Worm (Caenorhabditis elegans) whole organism, L3 larva: ENCODE results near the gene pis-1.

Source experiments
- R02D3.7 ChIP-seq: fragments of 150-350 bp; optimal IDR thresholded peaks from 2 replicates; lab custom pipeline; 2014; ENCODE audit warnings: missing biosample characterization, missing genetic modification characterization
- ZK546.5 ChIP-seq: sonication (generic microtip); optimal IDR thresholded peaks from 2 replicates; lab custom pipeline; 2017; ENCODE audit warnings: missing biosample characterization, missing genetic modification characterization
- aly-2 ChIP-seq: fragments of 150-350 bp; optimal IDR thresholded peaks from 2 replicates; lab custom pipeline; 2014; ENCODE audit warnings: missing biosample characterization, missing genetic modification characterization
- ceh-16 ChIP-seq: sonication (generic microtip); optimal IDR thresholded peaks from 2 replicates; lab custom pipeline; 2017; ENCODE audit warnings: missing biosample characterization, missing genetic modification characterization
- ceh-28 ChIP-seq: fragments of 150-350 bp; optimal IDR thresholded peaks from 2 replicates; lab custom pipeline; 2014; ENCODE audit warnings: missing biosample characterization, missing genetic modification reagents, missing genetic modification characterization
- ceh-82 ChIP-seq: fragments of 150-350 bp; optimal IDR thresholded peaks from 2 replicates; lab custom pipeline; 2014; ENCODE audit warnings: missing biosample characterization, missing genetic modification characterization
- ceh-9 ChIP-seq: sonication (generic microtip); optimal IDR thresholded peaks from 2 replicates; lab custom pipeline; 2018; ENCODE audit warnings: missing biosample characterization, missing genetic modification characterization
- egl-27 ChIP-seq: sonication (generic microtip); optimal IDR thresholded peaks from 4 replicates; lab custom pipeline; 2017; ENCODE audit warnings: missing biosample characterization, missing genetic modification reagents, missing genetic modification characterization
- egl-5 ChIP-seq: fragments of 150-350 bp; optimal IDR thresholded peaks from 2 replicates; lab custom pipeline; 2017; ENCODE audit warnings: missing biosample characterization, missing genetic modification reagents, missing genetic modification characterization, inconsistent platforms
- elt-1 ChIP-seq: fragments of 150-350 bp; optimal IDR thresholded peaks from 2 replicates; lab custom pipeline; 2014; ENCODE audit warnings: missing biosample characterization, missing genetic modification characterization
- elt-2 ChIP-seq: sonication (generic microtip); optimal IDR thresholded peaks from 2 replicates; lab custom pipeline; 2016; ENCODE audit warnings: missing genetic modification reagents, mild to moderate bottlenecking, missing genetic modification characterization, missing compliant biosample characterization
- elt-3 ChIP-seq, 3 experiments: fragments of 150-350 bp in 1 of 3; sonication (generic microtip) in 2 of 3; optimal IDR thresholded peaks; 2 replicates in 2 of 3; 4 replicates in 1 of 3; lab custom pipeline; 2014 to 2017; ENCODE audit warnings: missing biosample characterization in 3 of 3, missing genetic modification characterization in 3 of 3
- eor-1 ChIP-seq, 2 experiments: fragments of 150-350 bp; optimal IDR thresholded peaks; 2 replicates each; lab custom pipeline; 2014 to 2018; ENCODE audit warnings: missing biosample characterization in 2 of 2, missing genetic modification characterization in 2 of 2
- fkh-10 ChIP-seq: sonication (generic microtip); optimal IDR thresholded peaks from 2 replicates; lab custom pipeline; 2017; ENCODE audit warnings: missing biosample characterization, missing genetic modification reagents, missing genetic modification characterization
- fkh-2 ChIP-seq: fragments of 150-350 bp; optimal IDR thresholded peaks from 2 replicates; lab custom pipeline; 2014; ENCODE audit warnings: missing biosample characterization, missing genetic modification reagents, missing genetic modification characterization
- fos-1 ChIP-seq: fragments of 150-350 bp; optimal IDR thresholded peaks from 2 replicates; lab custom pipeline; 2014; ENCODE audit warnings: missing biosample characterization, missing genetic modification characterization
- hmg-11 ChIP-seq: sonication (generic microtip); optimal IDR thresholded peaks from 2 replicates; lab custom pipeline; 2016; ENCODE audit warnings: missing genetic modification characterization, missing compliant biosample characterization
- jun-1 ChIP-seq: fragments of 150-350 bp; optimal IDR thresholded peaks from 2 replicates; lab custom pipeline; 2014; ENCODE audit warnings: missing biosample characterization, missing genetic modification reagents, missing genetic modification characterization
- lin-15B ChIP-seq: fragments of 150-350 bp; optimal IDR thresholded peaks from 2 replicates; lab custom pipeline; 2014; ENCODE audit warnings: missing biosample characterization, missing genetic modification characterization
- lin-39 ChIP-seq: fragments of 150-350 bp; optimal IDR thresholded peaks from 2 replicates; lab custom pipeline; 2018; ENCODE audit warnings: missing biosample characterization, missing genetic modification reagents, missing genetic modification characterization
- lsy-12 ChIP-seq: sonication (generic microtip); optimal IDR thresholded peaks from 2 replicates; lab custom pipeline; 2016; ENCODE audit warnings: mild to moderate bottlenecking, missing genetic modification characterization, missing compliant biosample characterization
- mdl-1 ChIP-seq: fragments of 150-350 bp; optimal IDR thresholded peaks from 2 replicates; lab custom pipeline; 2014; ENCODE audit warnings: missing biosample characterization, missing genetic modification characterization
- mml-1 ChIP-seq: fragments of 150-350 bp; sonication (generic microtip); optimal IDR thresholded peaks from 3 replicates; lab custom pipeline; 2014; ENCODE audit warnings: missing biosample characterization, missing genetic modification characterization
- nhr-11 ChIP-seq: fragments of 150-350 bp; optimal IDR thresholded peaks from 2 replicates; lab custom pipeline; 2014; ENCODE audit warnings: missing biosample characterization, missing genetic modification characterization
- nhr-23 ChIP-seq: fragments of 150-350 bp; optimal IDR thresholded peaks from 2 replicates; lab custom pipeline; 2014; ENCODE audit warnings: missing biosample characterization, missing genetic modification reagents, missing genetic modification characterization
- nhr-237 ChIP-seq: fragments of 150-350 bp; optimal IDR thresholded peaks from 2 replicates; lab custom pipeline; 2014; ENCODE audit warnings: missing biosample characterization, missing genetic modification characterization
- nhr-25 ChIP-seq: sonication (generic microtip); optimal IDR thresholded peaks from 2 replicates; lab custom pipeline; 2017; ENCODE audit warnings: missing biosample characterization, missing genetic modification characterization
- nhr-28 ChIP-seq: fragments of 150-350 bp; optimal IDR thresholded peaks from 2 replicates; lab custom pipeline; 2014; ENCODE audit warnings: missing biosample characterization, missing genetic modification characterization
- nhr-76 ChIP-seq: fragments of 150-350 bp; sonication (generic microtip); optimal IDR thresholded peaks from 5 replicates; lab custom pipeline; 2014; ENCODE audit warnings: missing biosample characterization, missing genetic modification characterization
- nhr-77 ChIP-seq: fragments of 150-350 bp; optimal IDR thresholded peaks from 2 replicates; lab custom pipeline; 2014; ENCODE audit warnings: missing biosample characterization, missing genetic modification characterization
- pha-4 ChIP-seq: fragments of 150-350 bp; optimal IDR thresholded peaks from 2 replicates; lab custom pipeline; 2014; ENCODE audit warnings: missing biosample characterization, missing genetic modification reagents, missing genetic modification characterization
- pqm-1 ChIP-seq: fragments of 150-350 bp; optimal IDR thresholded peaks from 2 replicates; lab custom pipeline; 2017; ENCODE audit warnings: missing biosample characterization, missing genetic modification characterization, inconsistent platforms
- sea-2 ChIP-seq: fragments of 150-350 bp; sonication (generic microtip); optimal IDR thresholded peaks from 4 replicates; lab custom pipeline; 2014; ENCODE audit warnings: missing biosample characterization, missing genetic modification reagents, missing genetic modification characterization
- skn-1 ChIP-seq: fragments of 150-350 bp; optimal IDR thresholded peaks from 2 replicates; lab custom pipeline; 2014; ENCODE audit warnings: missing biosample characterization, missing genetic modification characterization
- snpc-4 ChIP-seq: fragments of 150-350 bp; optimal IDR thresholded peaks from 2 replicates; lab custom pipeline; 2014; ENCODE audit warnings: missing biosample characterization, missing genetic modification characterization
- tbx-2 ChIP-seq: sonication (generic microtip); optimal IDR thresholded peaks from 2 replicates; lab custom pipeline; 2016; ENCODE audit warnings: mild to moderate bottlenecking, missing genetic modification characterization, missing compliant biosample characterization
- unc-62 ChIP-seq: fragments of 150-350 bp; sonication (generic microtip); optimal IDR thresholded peaks from 4 replicates; lab custom pipeline; 2014; ENCODE audit warnings: missing biosample characterization, missing genetic modification reagents, missing genetic modification characterization
- ztf-11 ChIP-seq: fragments of 150-350 bp; optimal IDR thresholded peaks from 2 replicates; lab custom pipeline; 2014; ENCODE audit warnings: missing biosample characterization, missing genetic modification characterization
- ztf-4 ChIP-seq: fragments of 150-350 bp; optimal IDR thresholded peaks from 2 replicates; lab custom pipeline; 2014; ENCODE audit warnings: missing biosample characterization, missing genetic modification characterization

The pis-1 gene

DNA sequence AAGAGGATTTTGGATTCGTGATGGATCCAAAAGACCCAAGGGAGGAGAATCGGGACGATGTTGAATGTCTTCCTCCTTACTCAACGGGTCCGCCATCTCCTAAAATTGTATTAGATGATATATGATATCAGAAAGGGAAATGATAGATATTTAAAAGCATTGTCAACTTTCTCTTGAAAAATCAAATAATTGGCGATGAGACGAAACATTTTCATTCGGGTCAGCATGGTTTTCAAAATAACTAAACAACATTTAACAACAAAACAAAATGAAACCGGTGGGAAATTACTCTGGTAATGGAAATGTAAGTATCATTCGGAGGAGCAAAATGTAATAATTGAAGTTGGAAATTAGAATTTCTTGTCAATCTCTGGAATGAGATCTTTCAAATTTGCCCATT is at the start of gene pis-1:
Gene pis-1 (minus strand): TSS at position 101 of the 400 bp plus-strand sequence.
- TF ChIP-seq hmg-11 (no peak), aly-2 (tag; lab: Kevin White, UChicago) (no peak), nhr-77 (tag; lab: Kevin White, UChicago) (no peak), ceh-82 (no peak), pqm-1 (tag; lab: Kevin White, UChicago) (no peak), ztf-4 (no peak), sea-2 (GFP tag; lab: Kevin White, UChicago) (no peak), fos-1 (tag; lab: Kevin White, UChicago) (no peak), ceh-16 (tag; lab: Kevin White, UChicago) (no peak), egl-27 (tag; lab: Kevin White, UChicago) (no peak), eor-1 (tag; optimal IDR thresholded peaks at IDR 0.05; lab: Kevin White, UChicago) (no peak), mdl-1 (tag; lab: Kevin White, UChicago) (no peak), elt-2 (no peak), elt-1 (no peak), nhr-237 (tag; lab: Kevin White, UChicago) (no peak), ZK546.5 (tag; lab: Kevin White, UChicago) (no peak), elt-3 (tag; optimal IDR thresholded peaks at IDR 0.05; lab: Kevin White, UChicago) (no peak), snpc-4 (no peak), R02D3.7 (tag; lab: Kevin White, UChicago) (no peak)

DNA sequence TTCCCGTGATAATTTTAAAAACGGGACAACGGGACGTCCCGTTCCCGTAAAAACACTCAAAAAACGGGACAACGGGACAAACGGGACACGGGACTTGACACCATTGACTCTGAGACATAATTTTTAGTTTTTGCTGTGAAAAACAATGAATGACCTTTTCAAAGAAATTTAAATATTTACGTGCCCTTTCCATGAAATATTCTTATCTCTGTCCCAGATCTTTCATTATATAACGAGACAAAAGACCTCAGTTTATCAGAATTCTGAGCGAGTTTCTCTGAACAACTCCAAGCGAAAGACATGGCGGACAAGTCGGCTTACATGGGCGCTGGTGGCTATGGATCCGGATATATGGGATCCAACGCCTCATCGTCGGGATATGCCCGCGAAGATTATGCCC is 47.4 kb upstream of the pis-1 start, which contains the start of gene nspd-2:
Gene nspd-2 (plus strand): TSS at position 301 of the 400 bp plus-strand sequence.
- TF ChIP-seq jun-1 (no peak), fkh-2 (tag; lab: Kevin White, UChicago) (no peak), fkh-10 (no peak), skn-1 (tag; lab: Kevin White, UChicago) (no peak), nhr-237 (tag; lab: Kevin White, UChicago) (no peak), pha-4 (tag; lab: Kevin White, UChicago) (no peak), fos-1 (tag; lab: Kevin White, UChicago) (no peak), pqm-1 (tag; lab: Kevin White, UChicago) (no peak), lin-39 (tag; lab: Kevin White, UChicago) (no peak), eor-1 (tag; optimal IDR thresholded peaks at IDR 0.05; lab: Kevin White, UChicago) (no peak), nhr-76 (tag; lab: Kevin White, UChicago) (no peak)
- TF ChIP-seq, all 47 proteins: peak for 0

DNA sequence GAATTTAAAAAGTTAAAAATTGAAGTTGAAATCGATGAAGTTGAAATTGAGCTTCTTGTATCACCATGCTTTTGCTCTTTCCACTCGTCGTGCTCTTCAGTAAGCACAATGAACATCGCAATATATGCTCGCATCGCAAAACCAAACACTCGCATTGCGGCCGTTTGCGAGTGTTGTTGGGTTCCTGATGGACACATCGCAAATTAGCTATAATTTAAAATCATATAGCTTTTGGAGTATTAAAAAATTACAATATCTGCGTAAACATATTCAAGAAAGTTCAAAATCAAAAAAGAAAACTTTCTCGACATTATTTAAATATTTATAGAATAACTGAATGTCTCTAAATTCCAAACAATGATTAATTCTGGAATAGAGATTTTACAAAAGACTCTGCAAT is 45.7 kb upstream of the pis-1 start, which contains the start of gene K07F5.17:
Gene K07F5.17 (plus strand): TSS at position 301 of the 400 bp plus-strand sequence.
- TF ChIP-seq egl-5 (tag; lab: Kevin White, UChicago) (no peak), nhr-23 (tag; lab: Kevin White, UChicago) (no peak), lin-15B (tag; lab: Kevin White, UChicago) (no peak), mml-1 (no peak), ztf-11 (tag; lab: Kevin White, UChicago) (no peak), elt-3 (tag; optimal IDR thresholded peaks at IDR 0.05; lab: Kevin White, UChicago) (no peak), nhr-11 (tag; lab: Kevin White, UChicago) (no peak), eor-1 (tag; optimal IDR thresholded peaks at IDR 0.05; lab: Kevin White, UChicago) (no peak), lsy-12 (tag; lab: Kevin White, UChicago) (no peak), egl-27 (tag; lab: Kevin White, UChicago) (no peak), nhr-25 (tag; lab: Kevin White, UChicago) (no peak), skn-1 (tag; lab: Kevin White, UChicago) (no peak), lin-39 (tag; lab: Kevin White, UChicago) (no peak), fkh-10 (no peak), mdl-1 (tag; lab: Kevin White, UChicago) (no peak), pha-4 (tag; lab: Kevin White, UChicago) (no peak), nhr-237 (tag; lab: Kevin White, UChicago) (no peak), fos-1 (tag; lab: Kevin White, UChicago) (no peak), elt-2 (no peak), ceh-28 (tag; lab: Kevin White, UChicago) (no peak)

DNA sequence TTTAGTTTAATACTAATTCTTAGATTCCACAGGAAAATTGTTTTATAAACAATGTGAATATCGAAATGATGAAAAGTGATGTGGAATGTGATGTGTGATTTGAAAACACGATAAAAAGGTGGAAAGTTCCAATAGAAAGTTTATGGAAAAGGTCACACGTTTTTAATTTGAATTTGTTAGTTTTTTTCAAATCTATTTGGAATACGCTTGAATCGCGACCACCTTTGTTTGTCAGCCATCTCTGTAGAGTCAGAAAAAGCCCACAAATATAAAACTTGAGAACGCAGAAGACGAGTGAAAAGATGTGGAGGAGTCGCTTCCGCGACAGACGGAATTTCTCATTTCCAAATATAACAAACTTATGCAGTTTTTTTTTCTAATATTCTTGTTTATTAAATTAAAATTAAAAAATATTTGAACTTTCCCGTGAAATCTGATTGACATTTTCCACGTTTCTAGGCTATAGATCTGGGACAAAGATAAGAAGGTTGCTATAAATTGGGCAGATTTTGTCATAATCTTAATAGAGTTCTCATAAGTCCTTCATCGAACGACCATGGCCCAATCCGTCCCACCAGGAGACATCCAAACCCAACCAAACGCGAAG is 44.7 kb upstream of the pis-1 start, which contains the start of the genes kin-24 and msp-56:
Gene kin-24 (minus strand): TSS at position 101 of the 607 bp plus-strand sequence.
Gene msp-56 (plus strand): TSS at position 557 of the 607 bp plus-strand sequence.
- no peak for TF ChIP-seq nhr-28 (tag; lab: Kevin White, UChicago)
- no peak for TF ChIP-seq sea-2 (GFP tag; lab: Kevin White, UChicago)
- no peak for TF ChIP-seq lin-15B (tag; lab: Kevin White, UChicago)
- no peak for TF ChIP-seq nhr-25 (tag; lab: Kevin White, UChicago)
- TF ChIP-seq eor-1 (tag; optimal IDR thresholded peaks at IDR 0.05; lab: Kevin White, UChicago), result no peak
- no peak for TF ChIP-seq ceh-9 (tag; lab: Kevin White, UChicago)
- TF ChIP-seq tbx-2 (tag; lab: Kevin White, UChicago), result no peak
- TF ChIP-seq pha-4 (tag; lab: Kevin White, UChicago), result no peak
- TF ChIP-seq ceh-16 (tag; lab: Kevin White, UChicago), result no peak
- TF ChIP-seq ZK546.5 (tag; lab: Kevin White, UChicago), result no peak
- TF ChIP-seq unc-62 (GFP tag; lab: Kevin White, UChicago), result no peak
- TF ChIP-seq nhr-237 (tag; lab: Kevin White, UChicago), result no peak
- no peak for TF ChIP-seq egl-27 (tag; lab: Kevin White, UChicago)
- no peak for TF ChIP-seq lsy-12 (tag; lab: Kevin White, UChicago)
- TF ChIP-seq egl-5 (tag; lab: Kevin White, UChicago), result no peak
- TF ChIP-seq ztf-11 (tag; lab: Kevin White, UChicago), result no peak
- no peak for TF ChIP-seq snpc-4
- no peak for TF ChIP-seq ceh-82
- no peak for TF ChIP-seq R02D3.7 (tag; lab: Kevin White, UChicago)
- TF ChIP-seq nhr-77 (tag; lab: Kevin White, UChicago), result no peak
- TF ChIP-seq, all 47 proteins: peak for 0
